Worm (Caenorhabditis elegans) whole organism, young adult: ENCODE results near the gene cdc-48.2.

Experiments
- B0019.2 ChIP-seq: fragments of 200-800 bp; sonication (Bioruptor generic); conservative IDR thresholded peaks from 2 replicates; pipeline ENCODE4 v1.3.6; 2022; ENCODE audit warnings: missing genetic modification reagents, missing genetic modification characterization, missing compliant biosample characterization
- B0035.1 ChIP-seq: sonication (generic microtip); optimal IDR thresholded peaks from 2 replicates; lab custom pipeline; 2016; ENCODE audit warnings: missing genetic modification characterization, mild to moderate bottlenecking, missing compliant biosample characterization, missing genotype, missing genetic modification reagents
- B0336.3 ChIP-seq: fragments of 200-800 bp; sonication (Bioruptor generic); IDR thresholded peaks from 2 replicates; pipeline ENCODE4 v1.3.6; 2022; ENCODE audit warnings: missing genetic modification characterization, missing compliant biosample characterization
- D2030.7 ChIP-seq: fragments of 200-800 bp; sonication (Bioruptor generic); IDR thresholded peaks from 2 replicates; pipeline ENCODE4 v1.3.6; 2022; ENCODE audit warnings: missing genetic modification reagents, missing genetic modification characterization, missing compliant biosample characterization
- F23B12.7 ChIP-seq: sonication (generic microtip); optimal IDR thresholded peaks from 2 replicates; lab custom pipeline; 2017; ENCODE audit warnings: missing genetic modification characterization, mild to moderate bottlenecking, missing compliant biosample characterization, antibody characterized with exemption, moderate library complexity; ENCODE audit not compliant: insufficient read depth
- K11D2.4 ChIP-seq: fragments of 200-800 bp; sonication (Bioruptor generic); IDR thresholded peaks from 2 replicates; pipeline ENCODE4 v1.3.6; 2022; ENCODE audit warnings: missing genetic modification reagents, missing genetic modification characterization, missing compliant biosample characterization
- Y53F4B.3 ChIP-seq: fragments of 200-800 bp; sonication (Bioruptor generic); IDR thresholded peaks from 2 replicates; pipeline ENCODE4 v1.3.6; 2022; ENCODE audit warnings: missing genetic modification reagents, missing genetic modification characterization, missing compliant biosample characterization
- Y53G8AR.9 ChIP-seq: fragments of 200-800 bp; sonication (Bioruptor generic); conservative IDR thresholded peaks from 2 replicates; pipeline ENCODE4 v1.3.6; 2022; ENCODE audit warnings: missing genetic modification reagents, missing genetic modification characterization, missing compliant biosample characterization
- Y79H2A.3 ChIP-seq: fragments of 200-800 bp; sonication (Bioruptor generic); conservative IDR thresholded peaks from 2 replicates; pipeline ENCODE4 v1.3.6; 2022; ENCODE audit warnings: missing genetic modification reagents, missing genetic modification characterization, missing compliant biosample characterization
- Y95B8A.8 ChIP-seq: fragments of 200-800 bp; sonication (Bioruptor generic); IDR thresholded peaks from 2 replicates; pipeline ENCODE4 v1.3.6; 2022; ENCODE audit warnings: missing genetic modification reagents, missing genetic modification characterization, missing compliant biosample characterization
- ZK185.1 ChIP-seq: sonication (generic microtip); optimal IDR thresholded peaks from 2 replicates; lab custom pipeline; 2016; ENCODE audit warnings: mild to moderate bottlenecking, missing genetic modification characterization, missing compliant biosample characterization; ENCODE audit not compliant: poor library complexity, severe bottlenecking
- aptf-2 ChIP-seq: fragments of 200-800 bp; sonication (Bioruptor generic); conservative IDR thresholded peaks from 2 replicates; pipeline ENCODE4 v1.3.6; 2022; ENCODE audit warnings: missing genetic modification reagents, missing genetic modification characterization, missing compliant biosample characterization
- aptf-3 ChIP-seq: fragments of 200-800 bp; sonication (Bioruptor generic); IDR thresholded peaks from 2 replicates; pipeline ENCODE4 v1.3.6; 2022; ENCODE audit warnings: missing genetic modification characterization, missing compliant biosample characterization
- atf-7 ChIP-seq: sonication (generic microtip); optimal IDR thresholded peaks from 2 replicates; lab custom pipeline; 2017; ENCODE audit warnings: mild to moderate bottlenecking, missing genetic modification characterization, missing compliant biosample characterization
- attf-5 ChIP-seq: fragments of 200-800 bp; sonication (Bioruptor generic); optimal IDR thresholded peaks from 2 replicates; lab custom pipeline; 2018; ENCODE audit warnings: mild to moderate bottlenecking, missing genetic modification characterization, missing compliant biosample characterization
- bed-1 ChIP-seq: fragments of 200-800 bp; sonication (Bioruptor generic); IDR thresholded peaks from 2 replicates; pipeline ENCODE4 v1.3.6; 2022; ENCODE audit warnings: missing genetic modification reagents, missing genetic modification characterization, missing compliant biosample characterization
- bed-2 ChIP-seq: fragments of 200-800 bp; sonication (Bioruptor generic); IDR thresholded peaks from 2 replicates; pipeline ENCODE4 v1.3.6; 2022; ENCODE audit warnings: missing genetic modification reagents, missing genetic modification characterization, missing compliant biosample characterization
- ccch-3 ChIP-seq: fragments of 200-800 bp; sonication (Bioruptor generic); optimal IDR thresholded peaks from 2 replicates; lab custom pipeline; 2018; ENCODE audit warnings: mild to moderate bottlenecking, missing genetic modification characterization, missing compliant biosample characterization
- cebp-2 ChIP-seq: fragments of 200-800 bp; sonication (Bioruptor generic); IDR thresholded peaks from 2 replicates; pipeline ENCODE4 v1.3.6; 2022; ENCODE audit warnings: missing genetic modification characterization, missing compliant biosample characterization
- ceh-100 ChIP-seq: fragments of 200-800 bp; sonication (Bioruptor generic); IDR thresholded peaks from 2 replicates; pipeline ENCODE4 v1.3.6; 2022; ENCODE audit warnings: missing genetic modification reagents, missing genetic modification characterization, missing compliant biosample characterization
- ceh-58 ChIP-seq: fragments of 200-800 bp; sonication (Bioruptor generic); IDR thresholded peaks from 2 replicates; pipeline ENCODE4 v1.3.6; 2022; ENCODE audit warnings: missing genetic modification characterization, missing compliant biosample characterization
- ets-4 ChIP-seq: fragments of 200-800 bp; sonication (Bioruptor generic); optimal IDR thresholded peaks from 2 replicates; lab custom pipeline; 2018; ENCODE audit warnings: mild to moderate bottlenecking, missing genetic modification characterization, missing compliant biosample characterization
- gei-17 ChIP-seq: fragments of 200-800 bp; sonication (Bioruptor generic); optimal IDR thresholded peaks from 2 replicates; lab custom pipeline; 2018; ENCODE audit warnings: mild to moderate bottlenecking, missing genetic modification characterization, missing compliant biosample characterization
- hmg-1.2 ChIP-seq: fragments of 200-800 bp; sonication (Bioruptor generic); IDR thresholded peaks from 2 replicates; pipeline ENCODE4 v1.3.6; 2022; ENCODE audit warnings: missing genetic modification reagents, missing genetic modification characterization, missing compliant biosample characterization
- hmg-20 ChIP-seq: fragments of 200-800 bp; sonication (Bioruptor generic); IDR thresholded peaks from 2 replicates; pipeline ENCODE4 v1.3.6; 2022; ENCODE audit warnings: missing genetic modification reagents, missing genetic modification characterization, missing compliant biosample characterization
- hrde-1 ChIP-seq: sonication (generic microtip); optimal IDR thresholded peaks from 2 replicates; lab custom pipeline; 2016; ENCODE audit warnings: missing genetic modification characterization, mild to moderate bottlenecking, missing compliant biosample characterization, moderate library complexity, missing genotype, missing genetic modification reagents, borderline replicate concordance
- hsf-1 ChIP-seq: fragments of 200-800 bp; sonication (Bioruptor generic); IDR thresholded peaks from 2 replicates; pipeline ENCODE4 v1.3.6; 2022; ENCODE audit warnings: missing genetic modification reagents, missing genetic modification characterization, missing compliant biosample characterization
- lag-1 ChIP-seq: fragments of 200-800 bp; sonication (Bioruptor generic); IDR thresholded peaks from 2 replicates; pipeline ENCODE4 v1.3.6; 2022; ENCODE audit warnings: missing genetic modification reagents, missing genetic modification characterization, missing compliant biosample characterization
- let-607 ChIP-seq, 2 experiments: fragments of 200-800 bp in 1 of 2; sonication (Bioruptor generic) in 1 of 2; sonication (generic microtip) in 1 of 2; optimal IDR thresholded peaks; 2 replicates each; lab custom pipeline; 2016 to 2018; ENCODE audit warnings: mild to moderate bottlenecking in 2 of 2, missing compliant biosample characterization in 2 of 2, missing genetic modification characterization in 2 of 2, moderate library complexity in 2 of 2, missing genotype in 1 of 2
- lin-40 ChIP-seq: sonication (generic microtip); optimal IDR thresholded peaks from 2 replicates; lab custom pipeline; 2016; ENCODE audit warnings: missing genetic modification characterization, mild to moderate bottlenecking, missing compliant biosample characterization, missing genotype, missing genetic modification reagents
- lsy-27 ChIP-seq: sonication (generic microtip); optimal IDR thresholded peaks from 2 replicates; lab custom pipeline; 2017; ENCODE audit warnings: missing genetic modification characterization, mild to moderate bottlenecking, missing compliant biosample characterization, antibody characterized with exemption, missing genotype, borderline replicate concordance; ENCODE audit not compliant: insufficient read depth
- madf-6 ChIP-seq: fragments of 200-800 bp; sonication (Bioruptor generic); IDR thresholded peaks from 2 replicates; pipeline ENCODE4 v1.3.6; 2022; ENCODE audit warnings: missing genetic modification reagents, missing genetic modification characterization, missing compliant biosample characterization
- mel-28 ChIP-seq: sonication (generic microtip); optimal IDR thresholded peaks from 2 replicates; lab custom pipeline; 2016; ENCODE audit warnings: borderline replicate concordance, mild to moderate bottlenecking, missing genetic modification characterization, missing compliant biosample characterization
- nhr-27 ChIP-seq: fragments of 200-800 bp; sonication (Bioruptor generic); optimal IDR thresholded peaks from 2 replicates; lab custom pipeline; 2018; ENCODE audit warnings: mild to moderate bottlenecking, missing genetic modification characterization, moderate library complexity, missing compliant biosample characterization
- nhr-90 ChIP-seq: sonication (generic microtip); optimal IDR thresholded peaks from 2 replicates; lab custom pipeline; 2016; ENCODE audit warnings: missing genotype, mild to moderate bottlenecking, missing genetic modification characterization, missing compliant biosample characterization
- rec-8 ChIP-seq, 2 experiments: sonication (generic microtip); optimal IDR thresholded peaks; 2 replicates each; lab custom pipeline; 2016; ENCODE audit warnings: mild to moderate bottlenecking in 2 of 2, missing genetic modification characterization in 2 of 2, missing genetic modification reagents in 2 of 2, missing genotype in 2 of 2, missing biosample characterization in 1 of 2, missing compliant biosample characterization in 1 of 2, moderate library complexity in 1 of 2
- sea-2 ChIP-seq: fragments of 200-800 bp; sonication (Bioruptor generic); IDR thresholded peaks from 2 replicates; pipeline ENCODE4 v1.3.6; 2022; ENCODE audit warnings: missing genetic modification characterization, missing compliant biosample characterization
- snpc-1.3 ChIP-seq: sonication (generic microtip); optimal IDR thresholded peaks from 2 replicates; lab custom pipeline; 2017; ENCODE audit warnings: missing genetic modification characterization, mild to moderate bottlenecking, missing compliant biosample characterization, antibody characterized with exemption, moderate library complexity, missing genotype, missing genetic modification reagents; ENCODE audit not compliant: insufficient read depth
- tbp1 ChIP-seq: fragments of 200-800 bp; sonication (Bioruptor generic); optimal IDR thresholded peaks from 2 replicates; lab custom pipeline; 2018; ENCODE audit warnings: mild to moderate bottlenecking, missing genetic modification characterization, missing compliant biosample characterization
- xnd-1 ChIP-seq: sonication (generic microtip); optimal IDR thresholded peaks from 2 replicates; lab custom pipeline; 2016; ENCODE audit warnings: missing genotype, missing genetic modification reagents, missing genetic modification characterization, missing compliant biosample characterization
- zfh-2 ChIP-seq: fragments of 200-800 bp; sonication (Bioruptor generic); conservative IDR thresholded peaks from 2 replicates; pipeline ENCODE4 v1.3.6; 2022; ENCODE audit warnings: missing genetic modification reagents, missing genetic modification characterization, missing compliant biosample characterization
- zim-3 ChIP-seq: sonication (generic microtip); optimal IDR thresholded peaks from 2 replicates; lab custom pipeline; 2017; ENCODE audit warnings: mild to moderate bottlenecking, missing genetic modification characterization, moderate library complexity, missing compliant biosample characterization
- ztf-22 ChIP-seq: fragments of 200-800 bp; sonication (Bioruptor generic); optimal IDR thresholded peaks from 2 replicates; lab custom pipeline; 2018; ENCODE audit warnings: mild to moderate bottlenecking, missing genetic modification characterization, moderate library complexity, missing compliant biosample characterization
- ztf-3 ChIP-seq: fragments of 200-800 bp; sonication (Bioruptor generic); optimal IDR thresholded peaks from 2 replicates; lab custom pipeline; 2018; ENCODE audit warnings: mild to moderate bottlenecking, missing genetic modification characterization, missing compliant biosample characterization

Gene cdc-48.2

ce11 chrII:8091528-8091927 is 46.8 kb upstream of the cdc-48.2 start (continued):
- no peak for TF ChIP-seq bed-2 (GFP tag; lab: Robert Waterston, UW)
- TF ChIP-seq cebp-2 = no peak
- TF ChIP-seq lag-1 = no peak
- TF ChIP-seq ztf-22 (GFP tag; lab: Kevin White, UChicago) = no peak
- no peak for TF ChIP-seq ztf-3
- TF ChIP-seq ceh-100 (GFP tag; lab: Robert Waterston, UW) = peak; percentile 37; the same call in 1 of the 2 replicates
- TF ChIP-seq Y53G8AR.9 = no peak
- TF ChIP-seq madf-6 (GFP tag; lab: Robert Waterston, UW) = peak; percentile 78
- no peak for TF ChIP-seq let-607 (tag; optimal IDR thresholded peaks at IDR 0.05; lab: Kevin White, UChicago)
- TF ChIP-seq nhr-27 (tag; lab: Kevin White, UChicago) = no peak
- TF ChIP-seq D2030.7 (GFP tag; lab: Robert Waterston, UW) = peak; percentile 74
- no peak for TF ChIP-seq rec-8 (tag; optimal IDR thresholded peaks at IDR 0.05; lab: Kevin White, UChicago)
- no peak for TF ChIP-seq ccch-3 (GFP tag; lab: Kevin White, UChicago)
- TF ChIP-seq hrde-1 (tag; lab: Kevin White, UChicago) = no peak
- peak; percentile 77 for TF ChIP-seq F23B12.7 (tag; lab: Kevin White, UChicago)
- TF ChIP-seq hmg-1.2 (GFP tag; lab: Robert Waterston, UW) = peak; percentile 57
- TF ChIP-seq aptf-3 (GFP tag; lab: Robert Waterston, UW) = no peak
- no peak for TF ChIP-seq hmg-20 (GFP tag; lab: Robert Waterston, UW)
- TF ChIP-seq snpc-1.3 = peak; percentile 81
- TF ChIP-seq zfh-2 (GFP tag; lab: Robert Waterston, UW) = no peak
- no peak for TF ChIP-seq zim-3 (tag; lab: Kevin White, UChicago)
- TF ChIP-seq nhr-90 (tag; lab: Kevin White, UChicago) = no peak
- TF ChIP-seq K11D2.4 = no peak
- TF ChIP-seq Y95B8A.8 (GFP tag; lab: Robert Waterston, UW) = no peak
- no peak for TF ChIP-seq aptf-2 (GFP tag; lab: Robert Waterston, UW)
- peak; percentile 77 for TF ChIP-seq tbp1 (GFP tag; lab: Kevin White, UChicago)
- TF ChIP-seq atf-7 = no peak
- TF ChIP-seq bed-1 = no peak
- peak; percentile 26 for TF ChIP-seq lin-40 (tag; lab: Kevin White, UChicago)
- no peak for TF ChIP-seq mel-28 (tag; lab: Kevin White, UChicago)
- TF ChIP-seq attf-5 (GFP tag; lab: Kevin White, UChicago) = no peak
- TF ChIP-seq B0035.1 (tag; lab: Kevin White, UChicago) = no peak
- TF ChIP-seq Y53F4B.3 (GFP tag; lab: Robert Waterston, UW) = no peak
- TF ChIP-seq sea-2 (GFP tag; lab: Robert Waterston, UW) = no peak
- no peak for TF ChIP-seq Y79H2A.3 (GFP tag; lab: Robert Waterston, UW)
- TF ChIP-seq lsy-27 (tag; lab: Kevin White, UChicago) = no peak

ce11 chrII:8092537-8092936 is 45.8 kb upstream of the cdc-48.2 start, which contains the start of gene ltd-1:
TSS of gene ltd-1 (minus strand) at chrII:8092754.
- TF ChIP-seq hsf-1 (GFP tag; lab: Robert Waterston, UW) = no peak
- TF ChIP-seq ZK185.1 (tag; lab: Kevin White, UChicago) = no peak
- TF ChIP-seq F23B12.7 (tag; lab: Kevin White, UChicago) = no peak
- TF ChIP-seq atf-7 = no peak
- TF ChIP-seq gei-17 (GFP tag; lab: Kevin White, UChicago) = no peak
- no peak for TF ChIP-seq B0336.3 (GFP tag; lab: Robert Waterston, UW)
- no peak for TF ChIP-seq attf-5 (GFP tag; lab: Kevin White, UChicago)
- TF ChIP-seq B0019.2 (GFP tag; lab: Robert Waterston, UW) = no peak
- TF ChIP-seq ceh-58 (GFP tag; lab: Robert Waterston, UW) = no peak
- TF ChIP-seq ztf-3 = no peak
- TF ChIP-seq ets-4 (GFP tag; lab: Kevin White, UChicago) = no peak
- no peak for TF ChIP-seq Y79H2A.3 (GFP tag; lab: Robert Waterston, UW)
- no peak for TF ChIP-seq lag-1
- TF ChIP-seq xnd-1 (tag; lab: Kevin White, UChicago) = no peak
